Worm (Caenorhabditis elegans): ENCODE data around the gene dnj-5.

- TF ChIP-seq ets-4 (tag; optimal IDR thresholded peaks at IDR 0.05) (no peak), madf-2 (tag; optimal IDR thresholded peaks at IDR 0.05) (no peak), hlh-8 (tag; optimal IDR thresholded peaks at IDR 0.05) (no peak), ceh-19 (GFP tag; optimal IDR thresholded peaks at IDR 0.05) (no peak), npax-4 (tag; optimal IDR thresholded peaks at IDR 0.05) (no peak), ztf-16 (tag; optimal IDR thresholded peaks at IDR 0.05) (no peak), pqm-1 (tag; optimal IDR thresholded peaks at IDR 0.05) (no peak), fkh-10 (GFP tag; optimal IDR thresholded peaks at IDR 0.05) (no peak), ama-1 (optimal IDR thresholded peaks at IDR 0.05) (no peak), pros-1 (tag; optimal IDR thresholded peaks at IDR 0.05) (no peak), dmd-4 (tag; optimal IDR thresholded peaks at IDR 0.05; ENCODE audit: borderline replicate concordance) (no peak), che-1 (tag; optimal IDR thresholded peaks at IDR 0.05) (no peak), hlh-13 (GFP tag; optimal IDR thresholded peaks at IDR 0.05) (no peak)
Observed at ce11 chrII:6900708-6901107, 42.6 kb upstream of the dnj-5 start.
